Worm (Caenorhabditis elegans) whole organism, young adult: ENCODE results near the gene F36D4.5.

ENCODE experiments used
- B0019.2 ChIP-seq: fragments of 200-800 bp; sonication (Bioruptor generic); conservative IDR thresholded peaks from 2 replicates; pipeline ENCODE4 v1.3.6; 2022; ENCODE audit warnings: missing genetic modification reagents, missing genetic modification characterization, missing compliant biosample characterization
- B0035.1 ChIP-seq: sonication (generic microtip); optimal IDR thresholded peaks from 2 replicates; lab custom pipeline; 2016; ENCODE audit warnings: missing genetic modification characterization, mild to moderate bottlenecking, missing compliant biosample characterization, missing genotype, missing genetic modification reagents
- B0336.3 ChIP-seq: fragments of 200-800 bp; sonication (Bioruptor generic); IDR thresholded peaks from 2 replicates; pipeline ENCODE4 v1.3.6; 2022; ENCODE audit warnings: missing genetic modification characterization, missing compliant biosample characterization
- D2030.7 ChIP-seq: fragments of 200-800 bp; sonication (Bioruptor generic); IDR thresholded peaks from 2 replicates; pipeline ENCODE4 v1.3.6; 2022; ENCODE audit warnings: missing genetic modification reagents, missing genetic modification characterization, missing compliant biosample characterization
- F52B5.7 ChIP-seq: sonication (generic microtip); optimal IDR thresholded peaks from 2 replicates; lab custom pipeline; 2016; ENCODE audit warnings: mild to moderate bottlenecking, missing genetic modification characterization, missing compliant biosample characterization
- T26A5.8 ChIP-seq: sonication (generic microtip); optimal IDR thresholded peaks from 2 replicates; lab custom pipeline; 2016; ENCODE audit warnings: missing genetic modification characterization, missing compliant biosample characterization
- Y53G8AR.9 ChIP-seq: fragments of 200-800 bp; sonication (Bioruptor generic); conservative IDR thresholded peaks from 2 replicates; pipeline ENCODE4 v1.3.6; 2022; ENCODE audit warnings: missing genetic modification reagents, missing genetic modification characterization, missing compliant biosample characterization
- Y67H2A.10 ChIP-seq: fragments of 200-800 bp; sonication (Bioruptor generic); conservative IDR thresholded peaks from 2 replicates; pipeline ENCODE4 v1.3.6; 2022; ENCODE audit warnings: missing genetic modification reagents, missing genetic modification characterization, missing compliant biosample characterization
- ZK185.1 ChIP-seq: sonication (generic microtip); optimal IDR thresholded peaks from 2 replicates; lab custom pipeline; 2016; ENCODE audit warnings: mild to moderate bottlenecking, missing genetic modification characterization, missing compliant biosample characterization; ENCODE audit not compliant: poor library complexity, severe bottlenecking
- ama-1 ChIP-seq, 3 experiments: fragments of 150-350 bp in 1 of 3; sonication (generic microtip) in 2 of 3; optimal IDR thresholded peaks; 2 replicates each; lab custom pipeline; 2014 to 2018; ENCODE audit warnings: missing biosample characterization in 2 of 3, missing genetic modification characterization in 2 of 3, missing genetic modification reagents in 2 of 3
- aptf-2 ChIP-seq: fragments of 200-800 bp; sonication (Bioruptor generic); conservative IDR thresholded peaks from 2 replicates; pipeline ENCODE4 v1.3.6; 2022; ENCODE audit warnings: missing genetic modification reagents, missing genetic modification characterization, missing compliant biosample characterization
- atf-7 ChIP-seq: sonication (generic microtip); optimal IDR thresholded peaks from 2 replicates; lab custom pipeline; 2017; ENCODE audit warnings: mild to moderate bottlenecking, missing genetic modification characterization, missing compliant biosample characterization
- attf-5 ChIP-seq: fragments of 200-800 bp; sonication (Bioruptor generic); optimal IDR thresholded peaks from 2 replicates; lab custom pipeline; 2018; ENCODE audit warnings: mild to moderate bottlenecking, missing genetic modification characterization, missing compliant biosample characterization
- ceh-58 ChIP-seq: fragments of 200-800 bp; sonication (Bioruptor generic); IDR thresholded peaks from 2 replicates; pipeline ENCODE4 v1.3.6; 2022; ENCODE audit warnings: missing genetic modification characterization, missing compliant biosample characterization
- ceh-79 ChIP-seq: sonication (generic microtip); optimal IDR thresholded peaks from 2 replicates; lab custom pipeline; 2017; ENCODE audit warnings: mild to moderate bottlenecking, missing genetic modification characterization, missing compliant biosample characterization
- ceh-91 ChIP-seq: fragments of 200-800 bp; sonication (Bioruptor generic); IDR thresholded peaks from 2 replicates; pipeline ENCODE4 v1.3.6; 2022; ENCODE audit warnings: missing genetic modification reagents, missing genetic modification characterization, missing compliant biosample characterization
- dox-1 ChIP-seq: fragments of 200-800 bp; sonication (Bioruptor generic); IDR thresholded peaks from 2 replicates; pipeline ENCODE4 v1.3.6; 2022; ENCODE audit warnings: missing genetic modification reagents, missing genetic modification characterization, missing compliant biosample characterization
- dpff-1 ChIP-seq: sonication (generic microtip); optimal IDR thresholded peaks from 2 replicates; lab custom pipeline; 2017; ENCODE audit warnings: mild to moderate bottlenecking, missing genetic modification characterization, missing compliant biosample characterization
- dpl-1 ChIP-seq: fragments of 150-350 bp; optimal IDR thresholded peaks from 2 replicates; lab custom pipeline; 2014; ENCODE audit warnings: missing biosample characterization, missing genetic modification reagents, missing genetic modification characterization
- egl-44 ChIP-seq: fragments of 200-800 bp; sonication (Bioruptor generic); IDR thresholded peaks from 2 replicates; pipeline ENCODE4 v1.3.6; 2022; ENCODE audit warnings: missing genetic modification reagents, missing genetic modification characterization, missing compliant biosample characterization
- egrh-3 ChIP-seq: fragments of 200-800 bp; sonication (Bioruptor generic); IDR thresholded peaks from 2 replicates; pipeline ENCODE4 v1.3.6; 2022; ENCODE audit warnings: missing genetic modification reagents, missing genetic modification characterization, missing compliant biosample characterization
- him-1 ChIP-seq: sonication (generic microtip); optimal IDR thresholded peaks from 2 replicates; lab custom pipeline; 2016; ENCODE audit warnings: missing genotype, missing genetic modification reagents, missing genetic modification characterization, missing compliant biosample characterization
- hlh-26 ChIP-seq: fragments of 200-800 bp; sonication (Bioruptor generic); conservative IDR thresholded peaks from 2 replicates; pipeline ENCODE4 v1.3.6; 2022; ENCODE audit warnings: missing genetic modification reagents, missing genetic modification characterization, missing compliant biosample characterization
- hrde-1 ChIP-seq: sonication (generic microtip); optimal IDR thresholded peaks from 2 replicates; lab custom pipeline; 2016; ENCODE audit warnings: missing genetic modification characterization, mild to moderate bottlenecking, missing compliant biosample characterization, moderate library complexity, missing genotype, missing genetic modification reagents, borderline replicate concordance
- hsf-1 ChIP-seq: fragments of 200-800 bp; sonication (Bioruptor generic); IDR thresholded peaks from 2 replicates; pipeline ENCODE4 v1.3.6; 2022; ENCODE audit warnings: missing genetic modification reagents, missing genetic modification characterization, missing compliant biosample characterization
- lag-1 ChIP-seq: fragments of 200-800 bp; sonication (Bioruptor generic); IDR thresholded peaks from 2 replicates; pipeline ENCODE4 v1.3.6; 2022; ENCODE audit warnings: missing genetic modification reagents, missing genetic modification characterization, missing compliant biosample characterization
- let-607 ChIP-seq, 2 experiments: fragments of 200-800 bp in 1 of 2; sonication (Bioruptor generic) in 1 of 2; sonication (generic microtip) in 1 of 2; optimal IDR thresholded peaks; 2 replicates each; lab custom pipeline; 2016 to 2018; ENCODE audit warnings: mild to moderate bottlenecking in 2 of 2, missing compliant biosample characterization in 2 of 2, missing genetic modification characterization in 2 of 2, moderate library complexity in 2 of 2, missing genotype in 1 of 2
- lin-35 ChIP-seq, 3 experiments: fragments of 150-350 bp in 2 of 3; sonication (generic microtip) in 1 of 3; optimal IDR thresholded peaks; 2 replicates each; lab custom pipeline; 2014 to 2018; ENCODE audit warnings: missing biosample characterization in 3 of 3, missing genetic modification characterization in 3 of 3, missing genetic modification reagents in 3 of 3
- lsl-1 ChIP-seq: fragments of 200-800 bp; sonication (Bioruptor generic); optimal IDR thresholded peaks from 2 replicates; lab custom pipeline; 2018; ENCODE audit warnings: mild to moderate bottlenecking, missing genetic modification characterization, moderate library complexity, missing compliant biosample characterization
- madf-10 ChIP-seq: sonication (generic microtip); optimal IDR thresholded peaks from 2 replicates; lab custom pipeline; 2016; ENCODE audit warnings: mild to moderate bottlenecking, missing genetic modification characterization, missing compliant biosample characterization
- madf-6 ChIP-seq: fragments of 200-800 bp; sonication (Bioruptor generic); IDR thresholded peaks from 2 replicates; pipeline ENCODE4 v1.3.6; 2022; ENCODE audit warnings: missing genetic modification reagents, missing genetic modification characterization, missing compliant biosample characterization
- nfyb-1 ChIP-seq: fragments of 200-800 bp; sonication (Bioruptor generic); IDR thresholded peaks from 2 replicates; pipeline ENCODE4 v1.3.6; 2022; ENCODE audit warnings: missing genetic modification reagents, missing genetic modification characterization, missing compliant biosample characterization
- nhr-27 ChIP-seq: fragments of 200-800 bp; sonication (Bioruptor generic); optimal IDR thresholded peaks from 2 replicates; lab custom pipeline; 2018; ENCODE audit warnings: mild to moderate bottlenecking, missing genetic modification characterization, moderate library complexity, missing compliant biosample characterization
- nhr-90 ChIP-seq: sonication (generic microtip); optimal IDR thresholded peaks from 2 replicates; lab custom pipeline; 2016; ENCODE audit warnings: missing genotype, mild to moderate bottlenecking, missing genetic modification characterization, missing compliant biosample characterization
- rpc-1 ChIP-seq, 2 experiments: fragments of 150-350 bp in 1 of 2; sonication (generic microtip) in 1 of 2; optimal IDR thresholded peaks; 2 replicates each; lab custom pipeline; 2014 to 2018; ENCODE audit warnings: missing biosample characterization in 1 of 2, missing genetic modification characterization in 1 of 2, missing genetic modification reagents in 1 of 2, missing genotype in 1 of 2
- sdz-38 ChIP-seq: sonication (generic microtip); optimal IDR thresholded peaks from 2 replicates; lab custom pipeline; 2016; ENCODE audit warnings: missing genotype, missing genetic modification characterization, missing compliant biosample characterization
- sea-2 ChIP-seq: fragments of 200-800 bp; sonication (Bioruptor generic); IDR thresholded peaks from 2 replicates; pipeline ENCODE4 v1.3.6; 2022; ENCODE audit warnings: missing genetic modification characterization, missing compliant biosample characterization
- snpc-4 ChIP-seq, 5 experiments: fragments of 150-350 bp in 1 of 5; sonication (generic microtip) in 4 of 5; optimal IDR thresholded peaks; 2 replicates each; lab custom pipeline; 2014 to 2018; ENCODE audit warnings: missing genetic modification characterization in 5 of 5, missing biosample characterization in 3 of 5, antibody characterized with exemption in 2 of 5, mild to moderate bottlenecking in 2 of 5, missing compliant biosample characterization in 2 of 5, missing genotype in 2 of 5, moderate library complexity in 2 of 5, missing genetic modification reagents in 1 of 5
- tbp1 ChIP-seq: fragments of 200-800 bp; sonication (Bioruptor generic); optimal IDR thresholded peaks from 2 replicates; lab custom pipeline; 2018; ENCODE audit warnings: mild to moderate bottlenecking, missing genetic modification characterization, missing compliant biosample characterization
- ztf-22 ChIP-seq: fragments of 200-800 bp; sonication (Bioruptor generic); optimal IDR thresholded peaks from 2 replicates; lab custom pipeline; 2018; ENCODE audit warnings: mild to moderate bottlenecking, missing genetic modification characterization, moderate library complexity, missing compliant biosample characterization
- ztf-3 ChIP-seq: fragments of 200-800 bp; sonication (Bioruptor generic); optimal IDR thresholded peaks from 2 replicates; lab custom pipeline; 2018; ENCODE audit warnings: mild to moderate bottlenecking, missing genetic modification characterization, missing compliant biosample characterization

The F36D4.5 gene

DNA sequence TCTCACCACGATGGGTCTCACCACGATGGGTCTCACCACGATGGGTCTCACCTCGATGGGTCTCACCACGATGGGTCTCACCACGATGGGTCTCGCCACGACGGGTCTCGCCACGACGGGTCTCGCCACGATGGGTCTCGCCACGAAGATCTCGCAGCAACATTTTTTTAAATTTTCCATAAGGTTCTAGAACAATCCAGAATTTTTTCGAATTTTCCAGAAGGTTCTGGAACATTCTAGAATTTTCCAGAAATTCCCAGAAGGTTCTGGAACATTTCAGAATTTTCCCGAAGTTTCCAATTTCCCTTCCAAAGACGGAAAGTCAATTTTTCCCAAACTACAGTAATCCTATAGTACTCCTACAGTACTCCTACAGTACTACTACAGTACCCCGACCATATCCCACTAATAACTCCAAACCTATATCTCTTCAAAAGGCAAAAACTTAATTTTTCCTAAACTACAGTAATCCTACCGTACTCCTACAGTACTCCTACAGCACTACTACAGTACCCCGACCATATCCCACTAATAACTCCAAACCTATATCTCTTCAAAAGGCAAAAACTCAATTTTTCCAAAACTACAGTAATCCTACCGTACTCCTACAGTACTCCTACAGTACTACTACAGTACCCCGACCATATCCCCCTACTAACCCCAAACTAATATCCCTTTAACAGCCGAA lies 13.8 kb upstream of the F36D4.5 start, which contains the start of gene Y54B9A.1 (continued):
- TF ChIP-seq Y53G8AR.9 (GFP tag; lab: Robert Waterston, UW) (peak; percentile 74), D2030.7 (GFP tag; lab: Robert Waterston, UW) (0 out of 2 replicates have a peak, but pooled peaks have one; percentile 49)

DNA sequence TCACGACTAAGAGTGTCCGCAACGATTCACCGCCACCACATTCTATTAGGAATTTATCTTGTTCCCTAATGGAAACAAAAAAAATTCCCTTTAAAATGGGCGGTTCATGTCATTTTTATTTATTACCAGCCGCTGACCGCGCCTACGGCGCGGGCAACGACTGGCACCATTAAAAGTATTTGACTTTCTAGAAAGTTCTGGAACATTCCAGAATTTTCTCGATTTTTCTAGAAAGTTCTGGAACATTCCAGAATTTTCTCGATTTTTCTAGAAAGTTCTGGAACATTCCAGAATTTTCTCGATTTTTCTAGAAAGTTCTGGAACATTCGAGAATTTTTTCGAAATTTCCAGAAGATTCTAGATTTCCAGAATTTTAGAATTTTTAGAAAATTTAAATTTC lies 13.0 kb upstream of the F36D4.5 start:
- TF ChIP-seq hsf-1 (GFP tag; lab: Robert Waterston, UW), result peak; percentile 92

DNA sequence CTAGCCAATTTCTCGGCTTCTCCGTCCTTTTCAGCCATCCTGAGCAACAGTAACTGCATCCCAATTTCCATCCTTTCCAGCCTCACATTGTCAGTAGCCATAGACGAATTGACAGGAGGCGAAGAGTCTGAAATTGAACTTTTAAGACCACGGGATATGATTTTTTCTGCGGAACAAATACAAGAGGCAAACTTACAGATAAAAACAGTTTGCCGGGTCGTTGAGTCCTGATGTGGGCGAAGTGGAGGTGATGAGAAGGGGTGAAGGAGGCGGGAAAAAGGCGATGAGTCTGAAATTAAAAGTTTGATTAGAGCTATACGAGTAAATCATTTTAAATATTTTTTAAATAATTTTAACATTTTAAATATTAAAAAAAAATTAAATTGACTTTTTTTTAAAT lies 1.5 kb upstream of the F36D4.5 start, which contains the start of gene F36D4.6:
TSS of gene F36D4.6 (minus strand) at position 101 of the 400 bp plus-strand sequence.
- TF ChIP-seq lag-1 (no peak), madf-6 (no peak), T26A5.8 (tag; lab: Kevin White, UChicago) (no peak), snpc-4 (GFP tag; optimal IDR thresholded peaks at IDR 0.05; lab: Kevin White, UChicago) (no peak), snpc-4 (tag; optimal IDR thresholded peaks at IDR 0.05; lab: Kevin White, UChicago) (no peak), B0336.3 (no peak), egl-44 (GFP tag; lab: Robert Waterston, UW) (no peak), ztf-22 (no peak), ceh-91 (no peak), dpff-1 (tag; lab: Kevin White, UChicago) (no peak), Y53G8AR.9 (GFP tag; lab: Robert Waterston, UW) (no peak), ama-1 (optimal IDR thresholded peaks at IDR 0.05; lab: Kevin White, UChicago) (no peak), ama-1 (GFP tag; optimal IDR thresholded peaks at IDR 0.05; lab: Kevin White, UChicago) (no peak), aptf-2 (GFP tag; lab: Robert Waterston, UW) (no peak), nhr-27 (tag; lab: Kevin White, UChicago) (no peak), tbp1 (no peak)

DNA sequence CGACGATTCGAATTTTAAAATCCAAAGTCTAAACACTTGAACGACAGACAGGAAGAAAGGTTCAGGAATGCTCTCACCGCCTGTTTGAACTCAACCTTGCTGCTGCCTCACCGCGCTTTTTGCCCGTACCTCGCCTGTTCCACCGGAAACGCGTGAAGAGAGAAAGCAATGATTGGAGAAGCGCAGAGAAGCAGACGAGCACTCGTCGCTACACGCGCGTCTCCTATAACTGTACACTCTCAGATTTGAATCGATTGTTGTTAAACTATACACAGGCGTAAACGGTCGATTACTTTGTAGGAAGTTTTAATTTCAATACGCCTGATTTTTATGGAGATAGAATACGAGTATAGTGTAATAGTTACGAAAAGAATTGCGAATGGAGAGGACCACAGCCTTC lies 1.1 kb downstream of the F36D4.5 start:
- TF ChIP-seq lsl-1 (GFP tag; lab: Kevin White, UChicago) (no peak), sea-2 (GFP tag; lab: Robert Waterston, UW) (no peak), ZK185.1 (tag; lab: Kevin White, UChicago) (peak; percentile 5), egrh-3 (no peak), snpc-4 (GFP tag; optimal IDR thresholded peaks at IDR 0.05; lab: Kevin White, UChicago) (no peak), snpc-4 (tag; optimal IDR thresholded peaks at IDR 0.05; lab: Kevin White, UChicago) (peak in 1 of 4 experiments; percentile 8), sdz-38 (tag; lab: Kevin White, UChicago) (no peak), ceh-79 (tag; lab: Kevin White, UChicago) (no peak), lin-35 (GFP tag; optimal IDR thresholded peaks at IDR 0.05; lab: Kevin White, UChicago) (no peak), dpl-1 (GFP tag; lab: Kevin White, UChicago) (no peak), nhr-90 (tag; lab: Kevin White, UChicago) (no peak), rpc-1 (optimal IDR thresholded peaks at IDR 0.05; lab: Kevin White, UChicago) (no peak), rpc-1 (tag; optimal IDR thresholded peaks at IDR 0.05; lab: Kevin White, UChicago) (no peak), ztf-3 (GFP tag; lab: Kevin White, UChicago) (no peak), D2030.7 (GFP tag; lab: Robert Waterston, UW) (no peak), hrde-1 (tag; lab: Kevin White, UChicago) (no peak), B0035.1 (no peak), ceh-58 (no peak), madf-10 (tag; lab: Kevin White, UChicago) (no peak), attf-5 (GFP tag; lab: Kevin White, UChicago) (peak; percentile 46), dox-1 (GFP tag; lab: Robert Waterston, UW) (no peak), B0019.2 (GFP tag; lab: Robert Waterston, UW) (no peak), atf-7 (peak; percentile 5), hlh-26 (GFP tag; lab: Robert Waterston, UW) (no peak), lag-1 (no peak), let-607 (tag; optimal IDR thresholded peaks at IDR 0.05; lab: Kevin White, UChicago) (peak in 1 of 2 experiments; percentile 31), nfyb-1 (GFP tag; lab: Robert Waterston, UW) (no peak), Y67H2A.10 (GFP tag; lab: Robert Waterston, UW) (no peak), him-1 (tag; lab: Kevin White, UChicago) (no peak), F52B5.7 (tag; lab: Kevin White, UChicago) (no peak)
